Fruit fly (Drosophila melanogaster) whole organism, embryonic: Measurements from ENCODE around the gene CG9760.

Experiments used
- ATbp ChIP-seq: fragments of 200-800 bp; sonication (Bioruptor generic); optimal IDR thresholded peaks from 2 replicates; lab custom pipeline; 2017; ENCODE audit warnings: missing biosample characterization, mild to moderate bottlenecking, missing genetic modification characterization, missing genetic modification reagents
- Abd-B ChIP-seq: fragments of 200-800 bp; sonication (Bioruptor generic); optimal IDR thresholded peaks from 2 replicates; lab custom pipeline; 2018; ENCODE audit warnings: missing biosample characterization, mild to moderate bottlenecking, missing genetic modification characterization, moderate library complexity
- BEAF-32 ChIP-seq: fragments of 200-800 bp; sonication (Bioruptor generic); optimal IDR thresholded peaks from 3 replicates; lab custom pipeline; 2017; ENCODE audit warnings: missing biosample characterization, missing genetic modification characterization, mild to moderate bottlenecking, moderate library complexity, missing genetic modification reagents
- BtbVII ChIP-seq: fragments of 200-800 bp; sonication (Bioruptor generic); optimal IDR thresholded peaks from 3 replicates; lab custom pipeline; 2017; ENCODE audit warnings: missing biosample characterization, mild to moderate bottlenecking, missing genetic modification characterization
- C15 ChIP-seq: fragments of 200-800 bp; sonication (Bioruptor generic); IDR thresholded peaks from 3 replicates; pipeline ENCODE4 v1.3.6; 2022; ENCODE audit warnings: missing biosample characterization, missing genetic modification characterization
- CG10979 ChIP-seq: fragments of 200-800 bp; sonication (Bioruptor generic); optimal IDR thresholded peaks from 2 replicates; lab custom pipeline; 2018; ENCODE audit warnings: missing biosample characterization, mild to moderate bottlenecking, missing genetic modification characterization, moderate library complexity
- CG12236 ChIP-seq: fragments of 200-800 bp; sonication (Bioruptor generic); optimal IDR thresholded peaks from 2 replicates; lab custom pipeline; 2016; ENCODE audit warnings: missing biosample characterization, missing genetic modification characterization
- CG12391 ChIP-seq: fragments of 200-800 bp; sonication (Bioruptor generic); optimal IDR thresholded peaks from 3 replicates; lab custom pipeline; 2018; ENCODE audit warnings: missing biosample characterization, mild to moderate bottlenecking, missing genetic modification characterization, moderate library complexity
- CG14014 ChIP-seq: fragments of 200-800 bp; sonication (Bioruptor generic); IDR thresholded peaks from 2 replicates; pipeline ENCODE4 v1.3.6; 2022; ENCODE audit warnings: missing biosample characterization, missing genetic modification characterization
- CG14667 ChIP-seq: fragments of 200-800 bp; sonication (Bioruptor generic); IDR thresholded peaks from 2 replicates; pipeline ENCODE4 v1.3.6; 2022; ENCODE audit warnings: missing biosample characterization, missing genetic modification characterization
- CG14710 ChIP-seq: fragments of 200-800 bp; sonication (Bioruptor generic); optimal IDR thresholded peaks from 3 replicates; lab custom pipeline; 2019; ENCODE audit warnings: missing biosample characterization, mild to moderate bottlenecking, missing genetic modification characterization, moderate library complexity
- CG15696 ChIP-seq: fragments of 200-800 bp; sonication (Bioruptor generic); optimal IDR thresholded peaks from 2 replicates; lab custom pipeline; 2019; ENCODE audit warnings: missing biosample characterization, mild to moderate bottlenecking, missing genetic modification characterization, moderate library complexity
- CG1647 ChIP-seq: fragments of 200-800 bp; sonication (Bioruptor generic); optimal IDR thresholded peaks from 3 replicates; lab custom pipeline; 2016; ENCODE audit warnings: missing biosample characterization, missing genetic modification characterization
- CG17385 ChIP-seq: fragments of 200-800 bp; sonication (Bioruptor generic); optimal IDR thresholded peaks from 3 replicates; lab custom pipeline; 2018; ENCODE audit warnings: missing biosample characterization, mild to moderate bottlenecking, missing genetic modification characterization
- CG2199 ChIP-seq: fragments of 200-800 bp; sonication (Bioruptor generic); IDR thresholded peaks from 3 replicates; pipeline ENCODE4 v1.3.6; 2022; ENCODE audit warnings: missing biosample characterization, missing genetic modification characterization
- CG2712 ChIP-seq: fragments of 200-800 bp; optimal IDR thresholded peaks from 3 replicates; lab custom pipeline; 2019; ENCODE audit warnings: missing biosample characterization, mild to moderate bottlenecking, missing genetic modification characterization, moderate library complexity
- CG30020 ChIP-seq: fragments of 200-800 bp; optimal IDR thresholded peaks from 2 replicates; lab custom pipeline; 2019; ENCODE audit warnings: missing biosample characterization, mild to moderate bottlenecking, missing genetic modification characterization, moderate library complexity
- CG32767 ChIP-seq: fragments of 200-800 bp; sonication (Bioruptor generic); IDR thresholded peaks from 2 replicates; pipeline ENCODE4 v1.3.6; 2022; ENCODE audit warnings: missing biosample characterization, missing genetic modification characterization
- CG4424 ChIP-seq: fragments of 200-800 bp; sonication (Bioruptor generic); optimal IDR thresholded peaks from 3 replicates; lab custom pipeline; 2016; ENCODE audit warnings: missing biosample characterization, missing genetic modification characterization
- CG6683 ChIP-seq: fragments of 200-800 bp; sonication (Bioruptor generic); optimal IDR thresholded peaks from 2 replicates; lab custom pipeline; 2017; ENCODE audit warnings: missing biosample characterization, mild to moderate bottlenecking, missing genetic modification characterization, missing genetic modification reagents
- CG7928 ChIP-seq: fragments of 200-800 bp; sonication (Bioruptor generic); optimal IDR thresholded peaks from 2 replicates; lab custom pipeline; 2017; ENCODE audit warnings: missing biosample characterization, mild to moderate bottlenecking, missing genetic modification characterization
- CHES-1-like ChIP-seq: fragments of 200-800 bp; sonication (Bioruptor generic); optimal IDR thresholded peaks from 2 replicates; lab custom pipeline; 2016; ENCODE audit warnings: missing biosample characterization, missing genetic modification characterization
- CkIIα-i1 ChIP-seq: fragments of 200-800 bp; sonication (Bioruptor generic); IDR thresholded peaks from 2 replicates; pipeline ENCODE4 v1.3.6; 2022; ENCODE audit warnings: missing biosample characterization, missing genetic modification characterization
- D19A ChIP-seq: fragments of 200-800 bp; optimal IDR thresholded peaks from 3 replicates; lab custom pipeline; 2019; ENCODE audit warnings: missing biosample characterization, mild to moderate bottlenecking, missing genetic modification characterization, moderate library complexity
- Dll ChIP-seq: fragments of 200-800 bp; sonication (Bioruptor generic); IDR thresholded peaks from 4 replicates; pipeline ENCODE4 v1.3.6; 2022; ENCODE audit warnings: missing biosample characterization, missing genetic modification characterization; ENCODE audit not compliant: partially characterized antibody
- Drgx ChIP-seq: fragments of 200-800 bp; sonication (Bioruptor generic); IDR thresholded peaks from 2 replicates; pipeline ENCODE4 v1.3.6; 2022; ENCODE audit warnings: missing biosample characterization, missing genetic modification characterization
- GATAe ChIP-seq: fragments of 200-800 bp; sonication (Bioruptor generic); conservative IDR thresholded peaks from 2 replicates; pipeline ENCODE4 v1.3.6; 2022; ENCODE audit warnings: missing biosample characterization, missing genetic modification characterization
- HmgD ChIP-seq: fragments of 200-800 bp; sonication (Bioruptor generic); optimal IDR thresholded peaks from 3 replicates; lab custom pipeline; 2016; ENCODE audit warnings: missing biosample characterization, missing genetic modification characterization
- Nf-YA ChIP-seq: fragments of 200-800 bp; sonication (Bioruptor generic); IDR thresholded peaks from 2 replicates; pipeline ENCODE4 v1.3.6; 2022; ENCODE audit warnings: missing biosample characterization, missing genetic modification characterization
- Stat92E ChIP-seq, 3 experiments: fragments of >200 bp in 2 of 3; fragments of 200-800 bp in 1 of 3; sonication (Bioruptor generic) in 1 of 3; optimal IDR thresholded peaks; 2 replicates each; lab custom pipeline; 2017 to 2019; ENCODE audit warnings: missing biosample characterization in 3 of 3, missing genetic modification characterization in 3 of 3, mild to moderate bottlenecking in 1 of 3, moderate library complexity in 1 of 3
- bbx ChIP-seq: fragments of 200-800 bp; sonication (Bioruptor generic); IDR thresholded peaks from 2 replicates; pipeline ENCODE4 v1.3.6; 2022; ENCODE audit warnings: missing biosample characterization, missing genetic modification characterization; ENCODE audit not compliant: partially characterized antibody
- cas ChIP-seq: fragments of 200-800 bp; sonication (Bioruptor generic); IDR thresholded peaks from 2 replicates; pipeline ENCODE4 v1.3.6; 2022; ENCODE audit warnings: missing biosample characterization, missing genetic modification characterization
- crc ChIP-seq: fragments of 200-800 bp; sonication (Bioruptor generic); optimal IDR thresholded peaks from 2 replicates; lab custom pipeline; 2016; ENCODE audit warnings: missing biosample characterization, missing genetic modification characterization
- exex ChIP-seq: fragments of 200-800 bp; sonication (Bioruptor generic); optimal IDR thresholded peaks from 4 replicates; lab custom pipeline; 2018; ENCODE audit warnings: missing biosample characterization, mild to moderate bottlenecking, missing genetic modification characterization, moderate library complexity
- jing ChIP-seq: fragments of 200-800 bp; sonication (Bioruptor generic); optimal IDR thresholded peaks from 2 replicates; lab custom pipeline; 2018; ENCODE audit warnings: missing biosample characterization, mild to moderate bottlenecking, missing genetic modification characterization
- kni ChIP-seq: fragments of 200-800 bp; sonication (Bioruptor generic); optimal IDR thresholded peaks from 3 replicates; lab custom pipeline; 2017; ENCODE audit warnings: mild to moderate bottlenecking, missing biosample characterization, missing genetic modification reagents, missing genetic modification characterization
- luna ChIP-seq: fragments of 200-800 bp; sonication (Bioruptor generic); optimal IDR thresholded peaks from 2 replicates; lab custom pipeline; 2016; ENCODE audit warnings: missing biosample characterization, missing genetic modification characterization
- mam ChIP-seq: fragments of 200-800 bp; sonication (Bioruptor generic); optimal IDR thresholded peaks from 3 replicates; lab custom pipeline; 2016; ENCODE audit warnings: missing biosample characterization, missing genetic modification characterization
- nau ChIP-seq: fragments of 200-800 bp; sonication (Bioruptor generic); optimal IDR thresholded peaks from 3 replicates; lab custom pipeline; 2017; ENCODE audit warnings: missing biosample characterization, mild to moderate bottlenecking, missing genetic modification characterization, missing genetic modification reagents
- prd ChIP-seq, 3 experiments: fragments of >200 bp in 2 of 3; fragments of 200-800 bp in 1 of 3; sonication (Bioruptor generic) in 1 of 3; optimal IDR thresholded peaks in 2 of 3; IDR thresholded peaks in 1 of 3; 2 replicates in 2 of 3; 3 replicates in 1 of 3; pipeline versions ENCODE4 v1.3.6 to Lab custom; 2017 to 2022; ENCODE audit warnings: missing biosample characterization in 1 of 3, missing genetic modification characterization in 1 of 3
- sc ChIP-seq, 3 experiments: fragments of >200 bp in 2 of 3; fragments of 200-800 bp in 1 of 3; sonication (Bioruptor generic) in 1 of 3; optimal IDR thresholded peaks; 2 replicates in 2 of 3; 3 replicates in 1 of 3; lab custom pipeline; 2017; ENCODE audit warnings: mild to moderate bottlenecking in 1 of 3, missing biosample characterization in 1 of 3, missing genetic modification characterization in 1 of 3, missing genetic modification reagents in 1 of 3
- sens-2 ChIP-seq: fragments of 200-800 bp; sonication (Bioruptor generic); IDR thresholded peaks from 2 replicates; pipeline ENCODE4 v1.3.6; 2022; ENCODE audit warnings: missing biosample characterization, missing genetic modification characterization
- sima ChIP-seq: fragments of 200-800 bp; sonication (Bioruptor generic); optimal IDR thresholded peaks from 2 replicates; lab custom pipeline; 2016; ENCODE audit warnings: missing biosample characterization, missing genetic modification characterization
- sug ChIP-seq: fragments of 200-800 bp; optimal IDR thresholded peaks from 2 replicates; lab custom pipeline; 2019; ENCODE audit warnings: missing biosample characterization, mild to moderate bottlenecking, missing genetic modification characterization, moderate library complexity
- tin ChIP-seq: fragments of 200-800 bp; sonication (Bioruptor generic); optimal IDR thresholded peaks from 3 replicates; lab custom pipeline; 2016; ENCODE audit warnings: missing biosample characterization, missing genetic modification characterization
- tx ChIP-seq: fragments of 200-800 bp; sonication (Bioruptor generic); optimal IDR thresholded peaks from 2 replicates; lab custom pipeline; 2016; ENCODE audit warnings: missing biosample characterization, missing genetic modification characterization
- wor ChIP-seq: fragments of 200-800 bp; sonication (Bioruptor generic); IDR thresholded peaks from 2 replicates; pipeline ENCODE4 v1.3.6; 2022; ENCODE audit warnings: missing biosample characterization, missing genetic modification characterization
- z ChIP-seq: fragments of 200-800 bp; sonication (Bioruptor generic); IDR thresholded peaks from 3 replicates; pipeline ENCODE4 v1.3.6; 2022; ENCODE audit warnings: missing biosample characterization, missing genetic modification characterization
- zen ChIP-seq: fragments of 200-800 bp; sonication (Bioruptor generic); optimal IDR thresholded peaks from 3 replicates; lab custom pipeline; 2018; ENCODE audit warnings: missing biosample characterization, mild to moderate bottlenecking, missing genetic modification characterization, moderate library complexity

The CG9760 gene

dm6 chr3L:12131918-12132317 is 31.6 kb downstream of the CG9760 start, which contains the start of gene DEF8 (continued):
- TF ChIP-seq CHES-1-like (GFP tag; lab: Kevin White, UChicago), result peak; percentile 12
- no peak for TF ChIP-seq luna (GFP tag; lab: Kevin White, UChicago)
- TF ChIP-seq D19A (tag; lab: Kevin White, UChicago), result peak; percentile 87
- TF ChIP-seq exex (tag; lab: Kevin White, UChicago), result no peak
- TF ChIP-seq CG1647 (GFP tag; lab: Kevin White, UChicago), result peak; percentile 45
- TF ChIP-seq cas (GFP tag; lab: Robert Waterston, UW), result no peak
- peak; percentile 82 for TF ChIP-seq CG32767 (GFP tag; lab: Robert Waterston, UW)
- no peak for TF ChIP-seq CG2199 (GFP tag; lab: Robert Waterston, UW)
- TF ChIP-seq Abd-B, result no peak
- TF ChIP-seq BEAF-32, result peak; percentile 39
- peak; percentile 78; the same call in 2 of the 3 replicates for TF ChIP-seq C15 (GFP tag; lab: Robert Waterston, UW)
- peak; percentile 68 for TF ChIP-seq sug (tag; lab: Kevin White, UChicago)
- peak; percentile 95 for TF ChIP-seq CG12391 (tag; lab: Kevin White, UChicago)
- no peak for TF ChIP-seq HmgD
- TF ChIP-seq Stat92E (GFP tag; optimal IDR thresholded peaks at IDR 0.05; lab: Kevin White, UChicago), result no peak
- TF ChIP-seq CG14710 (tag; lab: Kevin White, UChicago), result peak; percentile 92
- peak; percentile 49; the same call in 1 of the 4 replicates for TF ChIP-seq Dll (GFP tag; lab: Robert Waterston, UW)
- TF ChIP-seq sens-2 (GFP tag; lab: Robert Waterston, UW), result peak; percentile 76; the same call in 1 of the 2 replicates
- peak; percentile 77 for TF ChIP-seq wor
- peak; percentile 87 for TF ChIP-seq zen (tag; lab: Kevin White, UChicago)
- TF ChIP-seq Drgx, result peak; percentile 81
- TF ChIP-seq BtbVII, result peak; percentile 61
- TF ChIP-seq mam, result peak; percentile 57
- peak; percentile 69 for TF ChIP-seq CG30020
- no peak for TF ChIP-seq jing
- peak; percentile 97 for TF ChIP-seq CG7928 (GFP tag; lab: Kevin White, UChicago)
- TF ChIP-seq crc (GFP tag; lab: Kevin White, UChicago), result no peak
- TF ChIP-seq sima (GFP tag; lab: Kevin White, UChicago), result no peak
- peak; percentile 92 for TF ChIP-seq CG2712 (tag; lab: Kevin White, UChicago)
- TF ChIP-seq CG10979 (tag; lab: Kevin White, UChicago), result peak; percentile 92
- TF ChIP-seq Nf-YA, result peak; percentile 83
- no peak for TF ChIP-seq nau (GFP tag; lab: Kevin White, UChicago)
- peak; percentile 29 for TF ChIP-seq tx (GFP tag; lab: Kevin White, UChicago)
- peak; percentile 81 for TF ChIP-seq CG4424
- 0 out of 2 replicates have a peak, but pooled peaks have one; percentile 26 for TF ChIP-seq bbx
- no peak for TF ChIP-seq CkIIα-i1 (GFP tag; lab: Robert Waterston, UW)
- peak; percentile 54; the same call in 1 of the 2 replicates for TF ChIP-seq CG14667 (GFP tag; lab: Robert Waterston, UW)
- TF ChIP-seq z (GFP tag; lab: Robert Waterston, UW), result no peak
- TF ChIP-seq tin, result peak; percentile 85
- TF ChIP-seq CG17385 (GFP tag; lab: Kevin White, UChicago), result peak; percentile 81
- no peak for TF ChIP-seq sc (optimal IDR thresholded peaks at IDR 0.05; lab: Kevin White, UChicago)
- peak; percentile 65 for TF ChIP-seq sc (GFP tag; optimal IDR thresholded peaks at IDR 0.05; lab: Kevin White, UChicago)
- peak; percentile 71 for TF ChIP-seq CG6683 (GFP tag; lab: Kevin White, UChicago)
- peak; percentile 40 for TF ChIP-seq kni (GFP tag; lab: Kevin White, UChicago)
- peak; percentile 85 for TF ChIP-seq CG15696 (tag; lab: Kevin White, UChicago)
- TF ChIP-seq ATbp (GFP tag; lab: Kevin White, UChicago), result peak; percentile 61
- TF ChIP-seq CG14014 (GFP tag; lab: Robert Waterston, UW), result peak; percentile 83
- TF ChIP-seq prd (optimal IDR thresholded peaks at IDR 0.05; lab: Kevin White, UChicago), result no peak
- TF ChIP-seq prd (GFP tag; IDR thresholded peaks at IDR 0.05; lab: Robert Waterston, UW), result peak; percentile 86
- no peak for TF ChIP-seq GATAe (GFP tag; lab: Robert Waterston, UW)
- TF ChIP-seq CG12236 (GFP tag; lab: Kevin White, UChicago), result no peak
